In genomic region chrV:15085335-15085800, ce11 we compare ENCODE assay signal across 4 worm cellular contexts.
TF ChIP-seq lines count a peak whose summit lies in the region.

ahsa-1 (minus strand) TSS chrV:15085385.
C01G10.7 (plus strand) TSS chrV:15085747.

TF ChIP-seq in whole organism, L2 larva, 48 proteins besides CTCF, POLR2A, EP300 and RAD21 (continues in another document):
- TF ChIP-seq ztf-4 (tag; optimal IDR thresholded peaks at IDR 0.05; lab: Kevin White, UChicago): peak; percentile 79
- no peak for TF ChIP-seq unc-62 (GFP tag; optimal IDR thresholded peaks at IDR 0.05; lab: Kevin White, UChicago)
- TF ChIP-seq nhr-77 (tag; optimal IDR thresholded peaks at IDR 0.05; lab: Kevin White, UChicago): peak; percentile 78
- no peak for TF ChIP-seq ztf-11 (tag; optimal IDR thresholded peaks at IDR 0.05; lab: Kevin White, UChicago)
- TF ChIP-seq ceh-82 (tag; optimal IDR thresholded peaks at IDR 0.05; lab: Kevin White, UChicago): peak; percentile 15
- TF ChIP-seq sma-9 (GFP tag; optimal IDR thresholded peaks at IDR 0.05; lab: Kevin White, UChicago): peak; percentile 88
- TF ChIP-seq sma-9 (tag; optimal IDR thresholded peaks at IDR 0.05; lab: Kevin White, UChicago): no peak
- peak; percentile 42 for TF ChIP-seq ZK546.5 (tag; optimal IDR thresholded peaks at IDR 0.05; lab: Kevin White, UChicago)
- peak; percentile 78 for TF ChIP-seq nhr-129 (tag; optimal IDR thresholded peaks at IDR 0.05; lab: Kevin White, UChicago)
- no peak for TF ChIP-seq nhr-12 (tag; optimal IDR thresholded peaks at IDR 0.05; lab: Kevin White, UChicago)
- peak; percentile 80 for TF ChIP-seq mab-5 (tag; optimal IDR thresholded peaks at IDR 0.05; lab: Kevin White, UChicago)
- peak; percentile 98 for TF ChIP-seq C34F6.9 (tag; optimal IDR thresholded peaks at IDR 0.05; lab: Kevin White, UChicago)
- TF ChIP-seq skn-1 (tag; optimal IDR thresholded peaks at IDR 0.05; lab: Kevin White, UChicago): peak; percentile 56
- TF ChIP-seq ztf-1 (GFP tag; conservative IDR thresholded peaks at IDR 0.05; lab: Robert Waterston, UW): no peak
- TF ChIP-seq elt-1 (tag; optimal IDR thresholded peaks at IDR 0.05; lab: Kevin White, UChicago): no peak
- no peak for TF ChIP-seq nhr-21 (tag; optimal IDR thresholded peaks at IDR 0.05; lab: Kevin White, UChicago)
- peak; percentile 81 for TF ChIP-seq snpc-4 (tag; optimal IDR thresholded peaks at IDR 0.05; lab: Kevin White, UChicago)
- peak; percentile 52 for TF ChIP-seq egl-27 (tag; optimal IDR thresholded peaks at IDR 0.05; lab: Kevin White, UChicago)
- peak; percentile 64 for TF ChIP-seq blmp-1 (tag; optimal IDR thresholded peaks at IDR 0.05; lab: Kevin White, UChicago; ENCODE audit: insufficient read depth)
- TF ChIP-seq nhr-11 (tag; optimal IDR thresholded peaks at IDR 0.05; lab: Kevin White, UChicago): no peak
- peak; percentile 76 for TF ChIP-seq sem-4 (tag; optimal IDR thresholded peaks at IDR 0.05; lab: Kevin White, UChicago)
- peak; percentile 23 for TF ChIP-seq nhr-237 (tag; optimal IDR thresholded peaks at IDR 0.05; lab: Kevin White, UChicago)
- no peak for TF ChIP-seq peb-1 (tag; optimal IDR thresholded peaks at IDR 0.05; lab: Kevin White, UChicago)

TF ChIP-seq in whole organism, L4 larva, 104 proteins besides CTCF, POLR2A, EP300 and RAD21 (continues in another document):
- TF ChIP-seq F26F4.8 (GFP tag; conservative IDR thresholded peaks at IDR 0.05; lab: Robert Waterston, UW): no peak
- peak; percentile 74 for TF ChIP-seq hlh-11 (tag; optimal IDR thresholded peaks at IDR 0.05; lab: Kevin White, UChicago)
- no peak for TF ChIP-seq spr-3 (GFP tag; optimal IDR thresholded peaks at IDR 0.05; lab: Kevin White, UChicago)
- peak; percentile 91 for TF ChIP-seq lin-15B (tag; optimal IDR thresholded peaks at IDR 0.05; lab: Kevin White, UChicago)
- TF ChIP-seq sdz-12 (GFP tag; optimal IDR thresholded peaks at IDR 0.05; lab: Kevin White, UChicago): no peak
- no peak for TF ChIP-seq egl-27 (tag; optimal IDR thresholded peaks at IDR 0.05; lab: Kevin White, UChicago)
- TF ChIP-seq aha-1 (tag; lab: Kevin White, UChicago): peak; percentile 98
- TF ChIP-seq php-3 (GFP tag; IDR thresholded peaks at IDR 0.05; lab: Robert Waterston, UW): no peak
- TF ChIP-seq dmd-9 (GFP tag; IDR thresholded peaks at IDR 0.05; lab: Robert Waterston, UW): peak; percentile 86
- TF ChIP-seq lin-29 (GFP tag; IDR thresholded peaks at IDR 0.05; lab: Robert Waterston, UW): no peak
- TF ChIP-seq madf-9 (GFP tag; conservative IDR thresholded peaks at IDR 0.05; lab: Robert Waterston, UW): peak; percentile 75
- TF ChIP-seq ZK546.5 (tag; optimal IDR thresholded peaks at IDR 0.05; lab: Kevin White, UChicago): no peak
- TF ChIP-seq daf-12 (tag; optimal IDR thresholded peaks at IDR 0.05; lab: Kevin White, UChicago): no peak
- no peak for TF ChIP-seq ceh-32 (tag; optimal IDR thresholded peaks at IDR 0.05; lab: Kevin White, UChicago; ENCODE audit: poor library complexity)
- peak; percentile 58; the same call in 1 of the 2 replicates for TF ChIP-seq tra-1 (GFP tag; IDR thresholded peaks at IDR 0.05; lab: Robert Waterston, UW)
- TF ChIP-seq mdt-29 (GFP tag; IDR thresholded peaks at IDR 0.05; lab: Robert Waterston, UW): peak; percentile 52; the same call in 1 of the 2 replicates
- TF ChIP-seq hif-1 (tag; optimal IDR thresholded peaks at IDR 0.05; lab: Kevin White, UChicago): peak; percentile 60 to 98
- peak in 1 of 2 experiments; percentile 72 for TF ChIP-seq daf-16 (GFP tag; optimal IDR thresholded peaks at IDR 0.05; lab: Kevin White, UChicago)
- no peak for TF ChIP-seq daf-16 (tag; optimal IDR thresholded peaks at IDR 0.05; lab: Kevin White, UChicago)
- no peak for TF ChIP-seq F10B5.3 (tag; optimal IDR thresholded peaks at IDR 0.05; lab: Kevin White, UChicago)
- TF ChIP-seq gei-8 (GFP tag; optimal IDR thresholded peaks at IDR 0.05; lab: Kevin White, UChicago): no peak
- no peak for TF ChIP-seq Y105C5A.15 (GFP tag; IDR thresholded peaks at IDR 0.05; lab: Robert Waterston, UW)
- TF ChIP-seq dmd-8 (GFP tag; IDR thresholded peaks at IDR 0.05; lab: Robert Waterston, UW): no peak
- no peak for TF ChIP-seq snpc-4 (tag; optimal IDR thresholded peaks at IDR 0.05; lab: Kevin White, UChicago)

TF ChIP-seq in whole organism, late embryonic, 69 proteins besides CTCF, POLR2A, EP300 and RAD21 (continues in another document):
- TF ChIP-seq ahr-1 (tag; optimal IDR thresholded peaks at IDR 0.05; lab: Kevin White, UChicago) (peak; percentile 48), hlh-8 (tag; optimal IDR thresholded peaks at IDR 0.05; lab: Kevin White, UChicago) (peak; percentile 86), ceh-14 (tag; optimal IDR thresholded peaks at IDR 0.05; lab: Kevin White, UChicago) (peak; percentile 94), ref-2 (tag; optimal IDR thresholded peaks at IDR 0.05; lab: Kevin White, UChicago) (peak; percentile 84), pag-3 (tag; optimal IDR thresholded peaks at IDR 0.05; lab: Kevin White, UChicago; ENCODE audit: borderline replicate concordance) (no peak), ceh-30 (tag; optimal IDR thresholded peaks at IDR 0.05; lab: Kevin White, UChicago) (peak; percentile 67), lim-6 (tag; optimal IDR thresholded peaks at IDR 0.05; lab: Kevin White, UChicago) (peak; percentile 89), hlh-13 (GFP tag; optimal IDR thresholded peaks at IDR 0.05; lab: Kevin White, UChicago) (peak; percentile 28), Y22D7AL.16 (tag; optimal IDR thresholded peaks at IDR 0.05; lab: Kevin White, UChicago) (no peak), pqm-1 (tag; optimal IDR thresholded peaks at IDR 0.05; lab: Kevin White, UChicago) (peak; percentile 93), ceh-34 (tag; optimal IDR thresholded peaks at IDR 0.05; lab: Kevin White, UChicago) (peak; percentile 68), F13H6.1 (tag; optimal IDR thresholded peaks at IDR 0.05; lab: Kevin White, UChicago) (peak; percentile 77), elt-2 (tag; optimal IDR thresholded peaks at IDR 0.05; lab: Kevin White, UChicago) (peak; percentile 76), rnt-1 (tag; optimal IDR thresholded peaks at IDR 0.05; lab: Kevin White, UChicago) (peak; percentile 80), tbx-7 (tag; optimal IDR thresholded peaks at IDR 0.05; lab: Kevin White, UChicago) (peak; percentile 92), hlh-15 (tag; optimal IDR thresholded peaks at IDR 0.05; lab: Kevin White, UChicago) (no peak), ceh-2 (tag; optimal IDR thresholded peaks at IDR 0.05; lab: Kevin White, UChicago) (peak; percentile 97), ets-4 (tag; optimal IDR thresholded peaks at IDR 0.05; lab: Kevin White, UChicago) (peak; percentile 97), ceh-6 (GFP tag; optimal IDR thresholded peaks at IDR 0.05; lab: Kevin White, UChicago) (no peak), sdc-2 (tag; optimal IDR thresholded peaks at IDR 0.05; lab: Kevin White, UChicago) (peak; percentile 51), ceh-31 (tag; optimal IDR thresholded peaks at IDR 0.05; lab: Kevin White, UChicago) (peak; percentile 98), C38D4.7 (GFP tag; optimal IDR thresholded peaks at IDR 0.05; lab: Kevin White, UChicago) (no peak), K02D7.2 (tag; optimal IDR thresholded peaks at IDR 0.05; lab: Kevin White, UChicago) (no peak), unc-86 (tag; optimal IDR thresholded peaks at IDR 0.05; lab: Kevin White, UChicago) (peak; percentile 72), elt-4 (tag; optimal IDR thresholded peaks at IDR 0.05; lab: Kevin White, UChicago) (no peak), fax-1 (tag; optimal IDR thresholded peaks at IDR 0.05; lab: Kevin White, UChicago) (peak; percentile 67)

TF ChIP-seq in whole organism, mixed stage, embryonic, 35 proteins besides CTCF, POLR2A, EP300 and RAD21:
- no peak for TF ChIP-seq bed-3 (GFP tag; optimal IDR thresholded peaks at IDR 0.05; lab: Kevin White, UChicago)
- TF ChIP-seq M03D4.4 (tag; optimal IDR thresholded peaks at IDR 0.05; lab: Kevin White, UChicago): peak; percentile 44
- TF ChIP-seq hlh-1 (tag; optimal IDR thresholded peaks at IDR 0.05; lab: Kevin White, UChicago): peak; percentile 2
- TF ChIP-seq mab-5 (tag; optimal IDR thresholded peaks at IDR 0.05; lab: Kevin White, UChicago): peak; percentile 61
- TF ChIP-seq lin-13 (tag; optimal IDR thresholded peaks at IDR 0.05; lab: Kevin White, UChicago): peak; percentile 44
- peak; percentile 70 for TF ChIP-seq sptf-1 (tag; optimal IDR thresholded peaks at IDR 0.05; lab: Kevin White, UChicago)
- peak; percentile 46 for TF ChIP-seq pha-4 (tag; optimal IDR thresholded peaks at IDR 0.05; lab: Kevin White, UChicago)
- no peak for TF ChIP-seq cnd-1 (tag; optimal IDR thresholded peaks at IDR 0.05; lab: Kevin White, UChicago)
- TF ChIP-seq ztf-11 (tag; optimal IDR thresholded peaks at IDR 0.05; lab: Kevin White, UChicago): no peak
- TF ChIP-seq mls-2 (tag; optimal IDR thresholded peaks at IDR 0.05; lab: Kevin White, UChicago): peak; percentile 39
- peak; percentile 90 for TF ChIP-seq nhr-237 (tag; optimal IDR thresholded peaks at IDR 0.05; lab: Kevin White, UChicago)
- peak; percentile 87 for TF ChIP-seq mep-1 (tag; optimal IDR thresholded peaks at IDR 0.05; lab: Kevin White, UChicago)
- peak; percentile 70 for TF ChIP-seq drap-1 (GFP tag; optimal IDR thresholded peaks at IDR 0.05; lab: Kevin White, UChicago)
- no peak for TF ChIP-seq nhr-28 (tag; optimal IDR thresholded peaks at IDR 0.05; lab: Kevin White, UChicago)
- TF ChIP-seq ces-1 (GFP tag; optimal IDR thresholded peaks at IDR 0.05; lab: Kevin White, UChicago): peak; percentile 97
- no peak for TF ChIP-seq snpc-4 (tag; optimal IDR thresholded peaks at IDR 0.05; lab: Kevin White, UChicago)
- TF ChIP-seq elt-3 (tag; optimal IDR thresholded peaks at IDR 0.05; lab: Kevin White, UChicago): no peak
- peak; percentile 70 for TF ChIP-seq ceh-43 (GFP tag; optimal IDR thresholded peaks at IDR 0.05; lab: Kevin White, UChicago)
- no peak for TF ChIP-seq flh-1 (GFP tag; optimal IDR thresholded peaks at IDR 0.05; lab: Kevin White, UChicago)
- TF ChIP-seq ceh-39 (tag; optimal IDR thresholded peaks at IDR 0.05; lab: Kevin White, UChicago): peak; percentile 73
- no peak for TF ChIP-seq sem-2 (GFP tag; optimal IDR thresholded peaks at IDR 0.05; lab: Kevin White, UChicago)
- peak; percentile 56 for TF ChIP-seq lin-32 (GFP tag; optimal IDR thresholded peaks at IDR 0.05; lab: Kevin White, UChicago)
- TF ChIP-seq unc-62 (GFP tag; optimal IDR thresholded peaks at IDR 0.05; lab: Kevin White, UChicago): no peak
- TF ChIP-seq unc-39 (tag; optimal IDR thresholded peaks at IDR 0.05; lab: Kevin White, UChicago): no peak
- TF ChIP-seq blmp-1 (tag; optimal IDR thresholded peaks at IDR 0.05; lab: Kevin White, UChicago): no peak
- no peak for TF ChIP-seq ham-2 (GFP tag; optimal IDR thresholded peaks at IDR 0.05; lab: Kevin White, UChicago)
- no peak for TF ChIP-seq nhr-76 (tag; optimal IDR thresholded peaks at IDR 0.05; lab: Kevin White, UChicago)
- TF ChIP-seq elt-1 (tag; optimal IDR thresholded peaks at IDR 0.05; lab: Kevin White, UChicago; ENCODE audit: borderline replicate concordance, insufficient read depth): no peak
- TF ChIP-seq lsy-2 (tag; optimal IDR thresholded peaks at IDR 0.05; lab: Kevin White, UChicago): peak; percentile 73
- no peak for TF ChIP-seq zip-8 (tag; optimal IDR thresholded peaks at IDR 0.05; lab: Kevin White, UChicago)
